Fruit fly (Drosophila melanogaster) whole organism, embryonic: ENCODE data around the gene CG10324.

ENCODE experiments used
- Abd-B ChIP-seq: fragments of 200-800 bp; sonication (Bioruptor generic); optimal IDR thresholded peaks from 2 replicates; lab custom pipeline; 2018; ENCODE audit warnings: missing biosample characterization, mild to moderate bottlenecking, missing genetic modification characterization, moderate library complexity
- Bgb ChIP-seq: fragments of 200-800 bp; sonication (Bioruptor generic); IDR thresholded peaks from 2 replicates; pipeline ENCODE4 v1.3.6; 2022; ENCODE audit warnings: missing biosample characterization, missing genetic modification characterization; ENCODE audit not compliant: partially characterized antibody
- CG10366 ChIP-seq: fragments of 200-800 bp; sonication (Bioruptor generic); IDR thresholded peaks from 2 replicates; pipeline ENCODE4 v1.3.6; 2022; ENCODE audit warnings: missing biosample characterization, missing genetic modification characterization
- CG13775 ChIP-seq: fragments of 200-800 bp; sonication (Bioruptor generic); optimal IDR thresholded peaks from 3 replicates; lab custom pipeline; 2017; ENCODE audit warnings: missing biosample characterization, mild to moderate bottlenecking, missing genetic modification characterization
- CG15601 ChIP-seq: fragments of 200-800 bp; sonication (Bioruptor generic); optimal IDR thresholded peaks from 3 replicates; lab custom pipeline; 2019; ENCODE audit warnings: missing biosample characterization, mild to moderate bottlenecking, missing genetic modification characterization, moderate library complexity
- CG17802 ChIP-seq: fragments of 200-800 bp; sonication (Bioruptor generic); optimal IDR thresholded peaks from 2 replicates; lab custom pipeline; 2018; ENCODE audit warnings: missing biosample characterization, mild to moderate bottlenecking, missing genetic modification characterization, moderate library complexity
- CG17912 ChIP-seq: fragments of 200-800 bp; sonication (Bioruptor generic); optimal IDR thresholded peaks from 2 replicates; lab custom pipeline; 2018; ENCODE audit warnings: missing biosample characterization, mild to moderate bottlenecking, missing genetic modification characterization
- CG2120 ChIP-seq: fragments of 200-800 bp; sonication (Bioruptor generic); optimal IDR thresholded peaks from 3 replicates; lab custom pipeline; 2016; ENCODE audit warnings: missing biosample characterization, missing genetic modification characterization
- CG2202 ChIP-seq: fragments of 200-800 bp; sonication (Bioruptor generic); optimal IDR thresholded peaks from 2 replicates; lab custom pipeline; 2018; ENCODE audit warnings: missing biosample characterization, mild to moderate bottlenecking, missing genetic modification characterization
- CG2875 ChIP-seq: fragments of 200-800 bp; sonication (Bioruptor generic); optimal IDR thresholded peaks from 2 replicates; lab custom pipeline; 2017; ENCODE audit warnings: missing biosample characterization, mild to moderate bottlenecking, missing genetic modification characterization, missing genetic modification reagents
- CG32772 ChIP-seq: fragments of 200-800 bp; sonication (Bioruptor generic); IDR thresholded peaks from 2 replicates; pipeline ENCODE4 v1.3.6; 2022; ENCODE audit warnings: missing biosample characterization, missing genetic modification characterization
- CG34376 ChIP-seq: fragments of 200-800 bp; sonication (Bioruptor generic); optimal IDR thresholded peaks from 2 replicates; lab custom pipeline; 2018; ENCODE audit warnings: missing biosample characterization, mild to moderate bottlenecking, missing genetic modification characterization
- CG4282 ChIP-seq: fragments of 200-800 bp; sonication (Bioruptor generic); optimal IDR thresholded peaks from 2 replicates; lab custom pipeline; 2016; ENCODE audit warnings: missing biosample characterization, missing genetic modification characterization
- CG5245 ChIP-seq: fragments of 200-800 bp; sonication (Bioruptor generic); optimal IDR thresholded peaks from 3 replicates; lab custom pipeline; 2016; ENCODE audit warnings: missing biosample characterization, missing genetic modification characterization
- CG6254 ChIP-seq: fragments of 200-800 bp; sonication (Bioruptor generic); optimal IDR thresholded peaks from 3 replicates; lab custom pipeline; 2017; ENCODE audit warnings: mild to moderate bottlenecking, missing biosample characterization, missing genetic modification reagents, missing genetic modification characterization
- CG7963 ChIP-seq: fragments of 200-800 bp; sonication (Bioruptor generic); IDR thresholded peaks from 3 replicates; pipeline ENCODE4 v1.3.6; 2022; ENCODE audit warnings: missing biosample characterization, missing genetic modification characterization; ENCODE audit not compliant: partially characterized antibody
- CG8944 ChIP-seq: fragments of 200-800 bp; sonication (Bioruptor generic); optimal IDR thresholded peaks from 3 replicates; lab custom pipeline; 2016; ENCODE audit warnings: missing biosample characterization, missing genetic modification characterization
- CG9727 ChIP-seq: fragments of 200-800 bp; sonication (Bioruptor generic); optimal IDR thresholded peaks from 3 replicates; lab custom pipeline; 2017; ENCODE audit warnings: missing biosample characterization, mild to moderate bottlenecking, missing genetic modification characterization
- D ChIP-seq, 2 experiments: fragments of 200-800 bp in 1 of 2; fragments of >200 bp in 1 of 2; sonication (Bioruptor generic) in 1 of 2; optimal IDR thresholded peaks; 2 replicates in 1 of 2; 3 replicates in 1 of 2; lab custom pipeline; 2017; ENCODE audit warnings: mild to moderate bottlenecking in 1 of 2, missing biosample characterization in 1 of 2, missing genetic modification characterization in 1 of 2, missing genetic modification reagents in 1 of 2
- Dek ChIP-seq: fragments of 200-800 bp; sonication (Bioruptor generic); optimal IDR thresholded peaks from 3 replicates; lab custom pipeline; 2019; ENCODE audit warnings: missing biosample characterization, mild to moderate bottlenecking, missing genetic modification characterization, moderate library complexity
- Dip2 ChIP-seq: fragments of 200-800 bp; sonication (Bioruptor generic); IDR thresholded peaks from 2 replicates; pipeline ENCODE4 v1.3.6; 2022; ENCODE audit warnings: missing biosample characterization, missing genetic modification characterization
- Doc3 ChIP-seq: fragments of 200-800 bp; sonication (Bioruptor generic); IDR thresholded peaks from 3 replicates; pipeline ENCODE4 v1.3.6; 2022; ENCODE audit warnings: missing biosample characterization, missing genetic modification characterization; ENCODE audit not compliant: partially characterized antibody
- Eip74EF ChIP-seq, 2 experiments: fragments of 200-800 bp in 1 of 2; fragments of >200 bp in 1 of 2; sonication (Bioruptor generic) in 1 of 2; optimal IDR thresholded peaks; 2 replicates each; lab custom pipeline; 2017 to 2019; ENCODE audit warnings: missing biosample characterization in 2 of 2, missing genetic modification characterization in 2 of 2, mild to moderate bottlenecking in 1 of 2, moderate library complexity in 1 of 2
- Fer1 ChIP-seq: fragments of 200-800 bp; sonication (Bioruptor generic); optimal IDR thresholded peaks from 2 replicates; lab custom pipeline; 2017; ENCODE audit warnings: missing biosample characterization, mild to moderate bottlenecking, missing genetic modification characterization
- Mes4 ChIP-seq: fragments of 200-800 bp; sonication (Bioruptor generic); optimal IDR thresholded peaks from 2 replicates; lab custom pipeline; 2016; ENCODE audit warnings: missing biosample characterization, missing genetic modification characterization
- Sry-δ ChIP-seq: fragments of 200-800 bp; sonication (Bioruptor generic); optimal IDR thresholded peaks from 2 replicates; lab custom pipeline; 2016; ENCODE audit warnings: missing biosample characterization, missing genetic modification characterization
- Ssrp ChIP-seq: fragments of 200-800 bp; sonication (Bioruptor generic); optimal IDR thresholded peaks from 2 replicates; lab custom pipeline; 2018; ENCODE audit warnings: missing biosample characterization, mild to moderate bottlenecking, missing genetic modification characterization, moderate library complexity
- abd-A ChIP-seq: fragments of 200-800 bp; sonication (Bioruptor generic); optimal IDR thresholded peaks from 3 replicates; lab custom pipeline; 2019; ENCODE audit warnings: missing biosample characterization, mild to moderate bottlenecking, missing genetic modification characterization, moderate library complexity
- amos ChIP-seq: fragments of 200-800 bp; sonication (Bioruptor generic); IDR thresholded peaks from 2 replicates; pipeline ENCODE4 v1.3.6; 2022; ENCODE audit warnings: missing biosample characterization, missing genetic modification characterization; ENCODE audit not compliant: partially characterized antibody
- ara ChIP-seq: fragments of 200-800 bp; sonication (Bioruptor generic); IDR thresholded peaks from 2 replicates; pipeline ENCODE4 v1.3.6; 2022; ENCODE audit warnings: missing biosample characterization, missing genetic modification characterization
- bowl ChIP-seq: fragments of 200-800 bp; sonication (Bioruptor generic); IDR thresholded peaks from 2 replicates; pipeline ENCODE4 v1.3.6; 2022; ENCODE audit warnings: missing biosample characterization, missing genetic modification characterization
- cad ChIP-seq: fragments of >200 bp; optimal IDR thresholded peaks from 2 replicates; lab custom pipeline; 2017; ENCODE audit warnings: missing biosample characterization, missing genetic modification characterization
- cato ChIP-seq: fragments of 200-800 bp; sonication (Bioruptor generic); optimal IDR thresholded peaks from 2 replicates; lab custom pipeline; 2016; ENCODE audit warnings: missing biosample characterization, missing genetic modification characterization, borderline replicate concordance
- cwo ChIP-seq: fragments of 200-800 bp; sonication (Bioruptor generic); optimal IDR thresholded peaks from 3 replicates; lab custom pipeline; 2017; ENCODE audit warnings: missing biosample characterization, missing genetic modification characterization, mild to moderate bottlenecking, moderate library complexity, missing genetic modification reagents
- dm ChIP-seq: fragments of 200-800 bp; sonication (Bioruptor generic); optimal IDR thresholded peaks from 3 replicates; lab custom pipeline; 2016; ENCODE audit warnings: missing biosample characterization, missing genetic modification characterization
- exex ChIP-seq: fragments of 200-800 bp; sonication (Bioruptor generic); optimal IDR thresholded peaks from 4 replicates; lab custom pipeline; 2018; ENCODE audit warnings: missing biosample characterization, mild to moderate bottlenecking, missing genetic modification characterization, moderate library complexity
- eyg ChIP-seq: fragments of 200-800 bp; sonication (Bioruptor generic); optimal IDR thresholded peaks from 3 replicates; lab custom pipeline; 2016; ENCODE audit warnings: missing biosample characterization, missing genetic modification characterization
- gsb-n ChIP-seq: fragments of 200-800 bp; sonication (Bioruptor generic); optimal IDR thresholded peaks from 3 replicates; lab custom pipeline; 2018; ENCODE audit warnings: missing biosample characterization, mild to moderate bottlenecking, missing genetic modification characterization
- jumu ChIP-seq: fragments of 200-800 bp; sonication (Bioruptor generic); optimal IDR thresholded peaks from 3 replicates; lab custom pipeline; 2016; ENCODE audit warnings: missing biosample characterization, missing genetic modification characterization
- pfk ChIP-seq: fragments of 200-800 bp; sonication (Bioruptor generic); optimal IDR thresholded peaks from 2 replicates; lab custom pipeline; 2018; ENCODE audit warnings: missing biosample characterization, mild to moderate bottlenecking, missing genetic modification characterization, moderate library complexity
- repo ChIP-seq: fragments of 200-800 bp; sonication (Bioruptor generic); optimal IDR thresholded peaks from 2 replicates; lab custom pipeline; 2016; ENCODE audit warnings: missing biosample characterization, missing genetic modification characterization
- sim ChIP-seq: fragments of 200-800 bp; sonication (Bioruptor generic); IDR thresholded peaks from 2 replicates; pipeline ENCODE4 v1.3.6; 2022; ENCODE audit warnings: missing biosample characterization, missing genetic modification characterization
- ssp ChIP-seq: fragments of 200-800 bp; sonication (Bioruptor generic); IDR thresholded peaks from 2 replicates; pipeline ENCODE4 v1.3.6; 2022; ENCODE audit warnings: missing biosample characterization, missing genetic modification characterization
- toy ChIP-seq: fragments of 200-800 bp; sonication (Bioruptor generic); IDR thresholded peaks from 2 replicates; pipeline ENCODE4 v1.3.6; 2022; ENCODE audit warnings: missing biosample characterization, missing genetic modification characterization
- trh ChIP-seq: fragments of 200-800 bp; sonication (Bioruptor generic); optimal IDR thresholded peaks from 2 replicates; lab custom pipeline; 2016; ENCODE audit warnings: missing biosample characterization, missing genetic modification characterization
- unc-4 ChIP-seq: fragments of 200-800 bp; sonication (Bioruptor generic); IDR thresholded peaks from 2 replicates; pipeline ENCODE4 v1.3.6; 2022; ENCODE audit warnings: missing biosample characterization, missing genetic modification characterization; ENCODE audit not compliant: partially characterized antibody
- wek ChIP-seq: fragments of 200-800 bp; sonication (Bioruptor generic); optimal IDR thresholded peaks from 3 replicates; lab custom pipeline; 2018; ENCODE audit warnings: missing biosample characterization, mild to moderate bottlenecking, missing genetic modification characterization, moderate library complexity

CG10324 gene

dm6 chr3R:16655000-16655493, 8.2 kb upstream of the CG10324 start (continued):
- TF ChIP-seq exex (tag; lab: Kevin White, UChicago) (no peak), Dip2 (GFP tag; lab: Robert Waterston, UW) (no peak)

DNA sequence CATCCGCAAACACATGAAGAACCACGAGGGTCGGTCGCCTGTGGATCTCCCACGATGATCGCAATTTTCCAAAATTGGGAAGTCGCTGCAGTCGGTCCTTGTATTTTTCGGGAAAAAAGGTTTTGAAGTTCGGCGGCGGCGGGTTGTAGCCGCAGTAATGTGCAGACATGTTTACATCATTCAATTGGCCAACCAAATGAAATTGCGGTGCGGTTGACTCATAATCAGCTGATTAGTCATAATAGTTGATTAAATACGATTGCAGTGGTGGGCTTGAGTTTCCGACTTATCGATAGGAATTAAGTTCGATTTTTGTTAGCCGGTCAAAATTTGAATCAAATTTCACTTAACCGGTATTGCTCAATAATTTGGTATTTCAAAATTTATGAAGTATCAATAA, 5.3 kb upstream of the CG10324 start, which contains the start of gene CG14907:
CG14907 (minus strand) TSS at position 229 of the 400 bp plus-strand sequence.
- TF ChIP-seq eyg (GFP tag; lab: Kevin White, UChicago) (no peak), Abd-B (GFP tag; lab: Kevin White, UChicago) (no peak), unc-4 (GFP tag; lab: Robert Waterston, UW) (peak; percentile 70), wek (GFP tag; lab: Kevin White, UChicago) (no peak), Fer1 (peak; percentile 46), toy (no peak), sim (GFP tag; lab: Robert Waterston, UW) (no peak), CG34376 (GFP tag; lab: Kevin White, UChicago) (peak; percentile 44), Sry-δ (GFP tag; lab: Kevin White, UChicago) (peak; percentile 71), CG10366 (no peak), CG32772 (GFP tag; lab: Robert Waterston, UW) (no peak), Mes4 (GFP tag; lab: Kevin White, UChicago) (no peak), dm (peak; percentile 61), Dek (tag; lab: Kevin White, UChicago) (no peak), trh (GFP tag; lab: Kevin White, UChicago) (no peak), CG8944 (GFP tag; lab: Kevin White, UChicago) (no peak), cwo (no peak), repo (GFP tag; lab: Kevin White, UChicago) (no peak), CG17802 (tag; lab: Kevin White, UChicago) (peak; percentile 32), amos (GFP tag; lab: Robert Waterston, UW) (peak; percentile 63; the same call in 1 of the 2 replicates), ssp (GFP tag; lab: Robert Waterston, UW) (0 out of 2 replicates have a peak, but pooled peaks have one; percentile 23), CG17912 (GFP tag; lab: Kevin White, UChicago) (no peak), gsb-n (no peak), CG2875 (no peak), cad (GFP tag; lab: Kevin White, UChicago) (no peak), Bgb (GFP tag; lab: Robert Waterston, UW) (peak; percentile 71; the same call in 1 of the 2 replicates), abd-A (tag; lab: Kevin White, UChicago) (no peak), CG7963 (GFP tag; lab: Robert Waterston, UW) (peak; percentile 50; the same call in 1 of the 3 replicates), CG9727 (GFP tag; lab: Kevin White, UChicago) (no peak), jumu (no peak), pfk (no peak), CG6254 (GFP tag; lab: Kevin White, UChicago) (no peak), D (optimal IDR thresholded peaks at IDR 0.05; lab: Kevin White, UChicago) (no peak), D (GFP tag; optimal IDR thresholded peaks at IDR 0.05; lab: Kevin White, UChicago) (no peak), CG2202 (tag; lab: Kevin White, UChicago) (no peak), CG13775 (no peak), ara (GFP tag; lab: Robert Waterston, UW) (no peak), cato (GFP tag; lab: Kevin White, UChicago) (no peak), Ssrp (tag; lab: Kevin White, UChicago) (no peak), CG15601 (no peak), Eip74EF (GFP tag; optimal IDR thresholded peaks at IDR 0.05; lab: Kevin White, UChicago) (no peak), Doc3 (GFP tag; lab: Robert Waterston, UW) (peak; percentile 55; the same call in 2 of the 3 replicates), bowl (no peak), CG5245 (GFP tag; lab: Kevin White, UChicago) (no peak), CG2120 (no peak), CG4282 (GFP tag; lab: Kevin White, UChicago) (no peak), exex (tag; lab: Kevin White, UChicago) (peak; percentile 40)
